Worm (Caenorhabditis elegans) whole organism, L2 larva: ENCODE measurements around the gene his-18.

ENCODE experiments used
- R02D3.7 ChIP-seq: fragments of 150-350 bp; optimal IDR thresholded peaks from 2 replicates; lab custom pipeline; 2014; ENCODE audit warnings: missing biosample characterization, missing genetic modification characterization
- ama-1 ChIP-seq: fragments of 150-350 bp; optimal IDR thresholded peaks from 2 replicates; lab custom pipeline; 2018; ENCODE audit warnings: inconsistent platforms
- blmp-1 ChIP-seq: sonication (generic microtip); optimal IDR thresholded peaks from 2 replicates; lab custom pipeline; 2017; ENCODE audit warnings: missing genetic modification characterization, mild to moderate bottlenecking, missing compliant biosample characterization, antibody characterized with exemption, moderate library complexity; ENCODE audit not compliant: insufficient read depth
- crh-2 ChIP-seq: sonication (generic microtip); optimal IDR thresholded peaks from 2 replicates; lab custom pipeline; 2017; ENCODE audit warnings: missing biosample characterization, missing genetic modification characterization
- egl-27 ChIP-seq: sonication (generic microtip); optimal IDR thresholded peaks from 3 replicates; lab custom pipeline; 2017; ENCODE audit warnings: missing biosample characterization, missing genetic modification reagents, missing genetic modification characterization
- lin-39 ChIP-seq: fragments of 150-350 bp; optimal IDR thresholded peaks from 2 replicates; lab custom pipeline; 2014; ENCODE audit warnings: missing biosample characterization, missing genetic modification reagents, missing genetic modification characterization
- mab-5 ChIP-seq: fragments of 150-350 bp; optimal IDR thresholded peaks from 2 replicates; lab custom pipeline; 2014; ENCODE audit warnings: missing biosample characterization, missing genetic modification characterization
- mdl-1 ChIP-seq, 2 experiments: fragments of 150-350 bp in 1 of 2; sonication (generic microtip) in 1 of 2; optimal IDR thresholded peaks; 2 replicates each; lab custom pipeline; 2017; ENCODE audit warnings: missing biosample characterization in 2 of 2, missing genetic modification characterization in 2 of 2
- nhr-23 ChIP-seq: fragments of 150-350 bp; optimal IDR thresholded peaks from 2 replicates; lab custom pipeline; 2014; ENCODE audit warnings: missing biosample characterization, missing genetic modification reagents, missing genetic modification characterization
- snpc-4 ChIP-seq: fragments of 150-350 bp; optimal IDR thresholded peaks from 2 replicates; lab custom pipeline; 2014; ENCODE audit warnings: missing biosample characterization, missing genetic modification characterization
- unc-62 ChIP-seq: fragments of 150-350 bp; optimal IDR thresholded peaks from 2 replicates; lab custom pipeline; 2014; ENCODE audit warnings: missing biosample characterization, missing genetic modification reagents, missing genetic modification characterization
- zag-1 ChIP-seq: fragments of 150-350 bp; optimal IDR thresholded peaks from 2 replicates; lab custom pipeline; 2014; ENCODE audit warnings: missing biosample characterization, missing genetic modification characterization
- ztf-1 ChIP-seq: fragments of 200-800 bp; sonication (Bioruptor generic); conservative IDR thresholded peaks from 2 replicates; pipeline ENCODE4 v1.3.6; 2022; ENCODE audit warnings: missing genetic modification characterization, missing compliant biosample characterization

DNA sequence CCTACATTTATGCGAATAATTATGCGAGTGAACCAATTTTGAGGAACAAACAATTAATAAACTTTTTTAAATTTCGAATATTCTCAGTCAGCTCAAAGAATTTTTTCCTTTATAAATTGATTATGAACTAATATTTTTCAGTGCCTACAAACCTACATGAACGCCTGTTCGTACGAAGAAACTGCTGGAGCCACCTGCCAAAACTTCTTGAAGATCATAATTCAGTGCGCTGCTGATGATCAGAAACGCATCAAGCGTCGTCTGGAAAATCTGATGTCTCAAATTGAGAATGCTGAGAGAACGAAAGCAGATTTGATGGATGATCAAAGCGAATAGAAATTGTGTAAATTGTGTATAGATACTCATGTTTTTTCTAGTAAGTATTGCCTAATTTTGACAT lies 40.9 kb downstream of the his-18 start:
- no peak for TF ChIP-seq egl-27
- TF ChIP-seq mab-5 = no peak
- TF ChIP-seq ztf-1 (GFP tag; lab: Robert Waterston, UW) = no peak
- no peak for TF ChIP-seq ama-1 (lab: Kevin White, UChicago)
- no peak for TF ChIP-seq blmp-1 (tag; lab: Kevin White, UChicago)
- TF ChIP-seq snpc-4 = no peak
- TF ChIP-seq crh-2 (tag; lab: Kevin White, UChicago) = no peak
- TF ChIP-seq R02D3.7 (tag; lab: Kevin White, UChicago) = no peak
- no peak for TF ChIP-seq lin-39
- no peak for TF ChIP-seq nhr-23 (tag; lab: Kevin White, UChicago)
- no peak for TF ChIP-seq mdl-1 (tag; optimal IDR thresholded peaks at IDR 0.05; lab: Kevin White, UChicago)
- no peak for TF ChIP-seq zag-1
- no peak for TF ChIP-seq unc-62
